Worm (Caenorhabditis elegans): ENCODE measurements around the gene T22H9.1.

- TF ChIP-seq dmd-9 (GFP tag; IDR thresholded peaks at IDR 0.05) = 0 out of 2 replicates have a peak, but pooled peaks have one; percentile 29
- TF ChIP-seq dve-1 (tag; optimal IDR thresholded peaks at IDR 0.05; ENCODE audit: insufficient read depth) = peak; percentile 85
- no peak for TF ChIP-seq snpc-4 (tag; optimal IDR thresholded peaks at IDR 0.05)
- peak; percentile 46; the same call in 1 of the 2 replicates for TF ChIP-seq arid-1 (GFP tag; conservative IDR thresholded peaks at IDR 0.05)
Measured at ce11 chrV:349054-349453, 10.5 kb upstream of the T22H9.1 start, which contains the start of gene atg-9.

Measured in whole organism, L4 larva.